Worm (Caenorhabditis elegans) whole organism, L2 larva: ENCODE measurements around the gene W02D7.11.

Source experiments
- ceh-82 ChIP-seq: fragments of 150-350 bp; optimal IDR thresholded peaks from 2 replicates; lab custom pipeline; 2014; ENCODE audit warnings: missing biosample characterization, missing genetic modification characterization
- crh-2 ChIP-seq: sonication (generic microtip); optimal IDR thresholded peaks from 2 replicates; lab custom pipeline; 2017; ENCODE audit warnings: missing biosample characterization, missing genetic modification characterization
- unc-62 ChIP-seq: fragments of 150-350 bp; optimal IDR thresholded peaks from 2 replicates; lab custom pipeline; 2014; ENCODE audit warnings: missing biosample characterization, missing genetic modification reagents, missing genetic modification characterization
- ztf-4 ChIP-seq: fragments of 150-350 bp; optimal IDR thresholded peaks from 2 replicates; lab custom pipeline; 2014; ENCODE audit warnings: missing biosample characterization, missing genetic modification characterization

DNA sequence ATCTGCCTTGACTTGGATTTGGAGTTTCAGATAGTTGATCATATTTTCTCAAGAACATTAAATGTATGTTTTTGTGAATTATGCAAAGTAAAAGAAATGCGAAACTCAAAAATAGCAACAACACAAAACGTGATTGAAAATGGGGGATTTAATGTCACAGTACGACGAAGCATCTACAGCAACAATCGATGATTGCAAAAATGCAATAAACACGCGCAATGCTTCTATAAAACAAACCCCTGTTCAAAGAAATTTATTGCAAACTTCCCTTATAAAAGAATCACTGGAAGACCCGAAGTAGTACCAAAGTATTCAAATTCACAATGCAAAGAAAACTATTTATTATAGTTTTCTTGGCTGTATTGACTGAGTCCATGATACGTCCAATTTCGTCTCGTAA is 13.8 kb upstream of the W02D7.11 start, which contains the start of gene clec-219:
- TF ChIP-seq ztf-4 (tag; lab: Kevin White, UChicago) (no peak), ceh-82 (tag; lab: Kevin White, UChicago) (no peak), unc-62 (GFP tag; lab: Kevin White, UChicago) (no peak), crh-2 (tag; lab: Kevin White, UChicago) (no peak)
